Fruit fly (Drosophila melanogaster): ENCODE measurements around the gene Sld5.

The Sld5 gene

dm6 chr3R:26012801-26013663 lies 43.3 kb downstream of the Sld5 start (continued):
- TF ChIP-seq Hr4 (GFP tag; optimal IDR thresholded peaks at IDR 0.05) (peak; percentile 6), CG9139 (GFP tag; optimal IDR thresholded peaks at IDR 0.05) (no peak), net (GFP tag; optimal IDR thresholded peaks at IDR 0.05) (no peak), CG6792 (GFP tag; optimal IDR thresholded peaks at IDR 0.05) (no peak), CG32006 (GFP tag; optimal IDR thresholded peaks at IDR 0.05) (peak; percentile 60), Blimp-1 (GFP tag; optimal IDR thresholded peaks at IDR 0.05) (no peak), CG7368 (GFP tag; optimal IDR thresholded peaks at IDR 0.05) (no peak), dac (GFP tag; optimal IDR thresholded peaks at IDR 0.05) (no peak), CG10631 (GFP tag; optimal IDR thresholded peaks at IDR 0.05) (peak; percentile 30), CG6276 (GFP tag; optimal IDR thresholded peaks at IDR 0.05) (no peak)

- TF ChIP-seq fd59A (GFP tag; optimal IDR thresholded peaks at IDR 0.05) (no peak), topi (GFP tag; optimal IDR thresholded peaks at IDR 0.05) (no peak), Lpt (GFP tag; optimal IDR thresholded peaks at IDR 0.05) (no peak), spab (GFP tag; optimal IDR thresholded peaks at IDR 0.05) (no peak), svp (GFP tag) (peak; percentile 36)
These were observed 44.1 kb downstream of the Sld5 start for dm6 chr3R:26012288-26012687.

dm6 chr3R:26011542-26011941 lies 44.8 kb downstream of the Sld5 start:
- TF ChIP-seq Eip78C (GFP tag), result peak; percentile 60
- TF ChIP-seq CG10669 (GFP tag; optimal IDR thresholded peaks at IDR 0.05), result no peak
- TF ChIP-seq svp (GFP tag), result peak; percentile 32
- no peak for TF ChIP-seq Ets21C (GFP tag; optimal IDR thresholded peaks at IDR 0.05)
- TF ChIP-seq fkh (GFP tag; optimal IDR thresholded peaks at IDR 0.05), result peak; percentile 94
- no peak for TF ChIP-seq CG9139 (GFP tag; optimal IDR thresholded peaks at IDR 0.05)
- no peak for TF ChIP-seq CG6163 (GFP tag; IDR thresholded peaks at IDR 0.05)
- TF ChIP-seq dac (GFP tag; optimal IDR thresholded peaks at IDR 0.05), result no peak

dm6 chr3R:26010628-26011027 lies 45.7 kb downstream of the Sld5 start:
- TF ChIP-seq Ets21C (GFP tag; optimal IDR thresholded peaks at IDR 0.05) (no peak), Sox102F (GFP tag; optimal IDR thresholded peaks at IDR 0.05) (peak; percentile 33), CG6808 (GFP tag; optimal IDR thresholded peaks at IDR 0.05) (peak; percentile 25), net (GFP tag; optimal IDR thresholded peaks at IDR 0.05) (peak; percentile 13), CG6854 (GFP tag; optimal IDR thresholded peaks at IDR 0.05) (peak; percentile 59), Hr39 (GFP tag; optimal IDR thresholded peaks at IDR 0.05) (no peak), dsx (GFP tag; optimal IDR thresholded peaks at IDR 0.05; ENCODE audit: poor library complexity, severe bottlenecking) (peak; percentile 17), CG1621 (tag; optimal IDR thresholded peaks at IDR 0.05) (peak; percentile 27), Eip78C (GFP tag) (no peak), vri (GFP tag; optimal IDR thresholded peaks at IDR 0.05) (peak; percentile 19), svp (GFP tag) (peak; percentile 44), CG31627 (GFP tag; optimal IDR thresholded peaks at IDR 0.05) (no peak), ss (GFP tag; optimal IDR thresholded peaks at IDR 0.05) (peak; percentile 36 to 86), fkh (GFP tag; optimal IDR thresholded peaks at IDR 0.05) (peak; percentile 37), esn (GFP tag; optimal IDR thresholded peaks at IDR 0.05) (no peak), OdsH (GFP tag; optimal IDR thresholded peaks at IDR 0.05) (no peak)

- TF ChIP-seq dsx (GFP tag; optimal IDR thresholded peaks at IDR 0.05; ENCODE audit: poor library complexity, severe bottlenecking) (no peak), CG15336 (GFP tag; IDR thresholded peaks at IDR 0.05) (no peak), CG16779 (tag; optimal IDR thresholded peaks at IDR 0.05) (no peak), Eip78C (GFP tag) (peak; percentile 36)
These were observed 46.5 kb downstream of the Sld5 start for dm6 chr3R:26009766-26010414.

Measured in whole organism, prepupa.